Worm (Caenorhabditis elegans) whole organism, midembryonic: ENCODE measurements around the gene Y43F8B.23.

ENCODE experiments used
- klf-2 ChIP-seq: fragments of 200-800 bp; sonication (Bioruptor generic); conservative IDR thresholded peaks from 2 replicates; pipeline ENCODE4 v1.3.6; 2022; ENCODE audit warnings: missing genetic modification reagents, missing genetic modification characterization, missing compliant biosample characterization
- ref-1 ChIP-seq: fragments of 200-800 bp; sonication (Bioruptor generic); conservative IDR thresholded peaks from 2 replicates; pipeline ENCODE4 v1.3.6; 2022; ENCODE audit warnings: missing genetic modification reagents, missing genetic modification characterization, missing compliant biosample characterization

- TF ChIP-seq klf-2 (GFP tag; lab: Robert Waterston, UW) (no peak), ref-1 (no peak)
Observed at ce11 chrV:19490461-19490860, 23.0 kb upstream of the Y43F8B.23 start, which contains the start of gene Y43F8B.7.
